Fruit fly (Drosophila melanogaster): ENCODE data around the gene CG34030.

DNA sequence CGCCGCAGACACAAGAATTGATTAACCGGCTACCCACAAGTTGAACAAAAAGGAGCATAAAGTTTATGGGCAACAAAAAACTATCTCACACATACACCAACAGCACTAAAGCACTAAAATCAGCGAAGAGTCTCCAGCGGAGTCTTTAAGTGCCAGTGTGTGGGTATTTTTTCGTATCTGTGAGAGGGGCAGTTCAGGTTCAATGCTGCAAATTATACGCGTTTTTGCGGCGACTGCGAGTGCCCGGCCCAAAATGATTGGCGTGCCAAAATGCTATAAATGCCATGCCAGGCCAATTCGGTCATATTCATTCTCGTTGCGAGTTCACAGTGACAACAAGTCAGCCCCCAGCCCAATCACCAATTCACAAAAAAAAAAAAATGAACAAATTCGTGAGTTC, 17.9 kb upstream of the CG34030 start, which contains the start of gene Cpr65Ec:
- TF ChIP-seq Hr96 (GFP tag; optimal IDR thresholded peaks at IDR 0.05) (no peak), CG11617 (GFP tag; optimal IDR thresholded peaks at IDR 0.05) (no peak), toe (GFP tag; optimal IDR thresholded peaks at IDR 0.05) (no peak), kay (GFP tag; ENCODE audit: borderline replicate concordance) (no peak), CG7101 (tag; optimal IDR thresholded peaks at IDR 0.05) (no peak), cic (GFP tag; optimal IDR thresholded peaks at IDR 0.05) (no peak)
